Worm (Caenorhabditis elegans) whole organism, L1 larva: Measurements from ENCODE around the gene thn-1.

ENCODE experiments used
- aha-1 ChIP-seq: fragments of 150-350 bp; optimal IDR thresholded peaks from 2 replicates; lab custom pipeline; 2014; ENCODE audit warnings: missing biosample characterization, missing genetic modification characterization
- alr-1 ChIP-seq: fragments of 200-800 bp; sonication (Bioruptor generic); optimal IDR thresholded peaks from 2 replicates; lab custom pipeline; 2018; ENCODE audit warnings: borderline replicate concordance, mild to moderate bottlenecking, missing genetic modification characterization, missing compliant biosample characterization
- aly-2 ChIP-seq: fragments of 150-350 bp; optimal IDR thresholded peaks from 2 replicates; lab custom pipeline; 2014; ENCODE audit warnings: missing biosample characterization, missing genetic modification characterization
- ceh-63 ChIP-seq: fragments of 200-800 bp; sonication (Bioruptor generic); optimal IDR thresholded peaks from 2 replicates; lab custom pipeline; 2018; ENCODE audit warnings: mild to moderate bottlenecking, missing genetic modification characterization, missing compliant biosample characterization
- ceh-8 ChIP-seq: fragments of 200-800 bp; sonication (Bioruptor generic); optimal IDR thresholded peaks from 2 replicates; lab custom pipeline; 2018; ENCODE audit warnings: mild to moderate bottlenecking, missing genetic modification characterization, moderate library complexity, missing compliant biosample characterization
- ceh-82 ChIP-seq, 3 experiments: fragments of 150-350 bp in 1 of 3; sonication (generic microtip) in 2 of 3; optimal IDR thresholded peaks; 2 replicates each; lab custom pipeline; 2014 to 2017; ENCODE audit warnings: missing biosample characterization in 3 of 3, missing genetic modification characterization in 3 of 3
- ceh-88 ChIP-seq: fragments of 200-800 bp; sonication (Bioruptor generic); IDR thresholded peaks from 2 replicates; pipeline ENCODE4 v1.3.6; 2022; ENCODE audit warnings: missing genetic modification characterization, missing compliant biosample characterization
- dpl-1 ChIP-seq, 3 experiments: fragments of 150-350 bp in 2 of 3; sonication (generic microtip) in 1 of 3; optimal IDR thresholded peaks; 2 replicates each; lab custom pipeline; 2014 to 2017; ENCODE audit warnings: missing biosample characterization in 3 of 3, missing genetic modification characterization in 3 of 3, missing genetic modification reagents in 3 of 3
- efl-1 ChIP-seq, 4 experiments: fragments of 150-350 bp; optimal IDR thresholded peaks in 3 of 4; peaks in 1 of 4; 1 replicate in 1 of 4; 2 replicates in 3 of 4; lab custom pipeline; 2014; ENCODE audit warnings: missing biosample characterization in 2 of 4, missing genetic modification characterization in 2 of 4, missing genetic modification reagents in 2 of 4
- efl-3 ChIP-seq: fragments of 200-800 bp; sonication (Bioruptor generic); optimal IDR thresholded peaks from 2 replicates; lab custom pipeline; 2018; ENCODE audit warnings: mild to moderate bottlenecking, missing genetic modification characterization, missing compliant biosample characterization
- egl-27 ChIP-seq, 2 experiments: fragments of 150-350 bp in 1 of 2; sonication (generic microtip); optimal IDR thresholded peaks; 3 replicates each; lab custom pipeline; 2017 to 2018; ENCODE audit warnings: missing biosample characterization in 2 of 2, missing genetic modification characterization in 2 of 2, missing genetic modification reagents in 2 of 2
- elt-2 ChIP-seq: sonication (generic microtip); optimal IDR thresholded peaks from 2 replicates; lab custom pipeline; 2016; ENCODE audit warnings: missing genetic modification characterization, mild to moderate bottlenecking, inconsistent platforms, missing compliant biosample characterization, missing genetic modification reagents
- elt-3 ChIP-seq, 6 experiments: fragments of 150-350 bp in 1 of 6; sonication (generic microtip); optimal IDR thresholded peaks; 2 replicates each; lab custom pipeline; 2017 to 2018; ENCODE audit warnings: missing biosample characterization in 6 of 6, missing genetic modification characterization in 6 of 6, inconsistent platforms in 1 of 6
- fkh-4 ChIP-seq: sonication (generic microtip); optimal IDR thresholded peaks from 2 replicates; lab custom pipeline; 2016; ENCODE audit warnings: missing compliant biosample characterization, missing genetic modification characterization, borderline replicate concordance
- fkh-8 ChIP-seq: sonication (generic microtip); optimal IDR thresholded peaks from 2 replicates; lab custom pipeline; 2016; ENCODE audit warnings: mild to moderate bottlenecking, missing genetic modification characterization, missing compliant biosample characterization
- irx-1 ChIP-seq: sonication (generic microtip); optimal IDR thresholded peaks from 2 replicates; lab custom pipeline; 2016; ENCODE audit warnings: missing genetic modification characterization, missing compliant biosample characterization
- isw-1 ChIP-seq: fragments of 200-800 bp; sonication (Bioruptor generic); IDR thresholded peaks from 2 replicates; pipeline ENCODE4 v1.3.6; 2022; ENCODE audit warnings: missing genetic modification characterization, missing compliant biosample characterization
- lin-14 ChIP-seq: fragments of 200-800 bp; sonication (Bioruptor generic); optimal IDR thresholded peaks from 2 replicates; lab custom pipeline; 2018; ENCODE audit warnings: mild to moderate bottlenecking, missing genetic modification characterization, moderate library complexity, missing compliant biosample characterization
- lin-15B ChIP-seq: fragments of 150-350 bp; sonication (generic microtip); optimal IDR thresholded peaks from 3 replicates; lab custom pipeline; 2014; ENCODE audit warnings: missing biosample characterization, missing genetic modification characterization
- lin-35 ChIP-seq, 2 experiments: fragments of 150-350 bp; optimal IDR thresholded peaks; 2 replicates each; lab custom pipeline; 2014; ENCODE audit warnings: missing biosample characterization in 2 of 2, missing genetic modification characterization in 2 of 2, missing genetic modification reagents in 2 of 2
- lir-3 ChIP-seq: sonication (generic microtip); optimal IDR thresholded peaks from 2 replicates; lab custom pipeline; 2016; ENCODE audit warnings: mild to moderate bottlenecking, missing genetic modification characterization, moderate library complexity, missing compliant biosample characterization; ENCODE audit not compliant: poor library complexity
- mef-2 ChIP-seq: fragments of 150-350 bp; optimal IDR thresholded peaks from 2 replicates; lab custom pipeline; 2014; ENCODE audit warnings: missing biosample characterization, missing genetic modification characterization
- mep-1 ChIP-seq: fragments of 150-350 bp; optimal IDR thresholded peaks from 2 replicates; lab custom pipeline; 2014; ENCODE audit warnings: missing biosample characterization, missing genetic modification characterization
- nhr-11 ChIP-seq: fragments of 150-350 bp; optimal IDR thresholded peaks from 2 replicates; lab custom pipeline; 2014; ENCODE audit warnings: missing biosample characterization, missing genetic modification characterization
- nhr-12 ChIP-seq: sonication (generic microtip); optimal IDR thresholded peaks from 2 replicates; lab custom pipeline; 2017; ENCODE audit warnings: missing biosample characterization, missing genetic modification characterization
- nhr-19 ChIP-seq: fragments of 200-800 bp; sonication (Bioruptor generic); conservative IDR thresholded peaks from 2 replicates; pipeline ENCODE4 v1.3.6; 2022; ENCODE audit warnings: missing genetic modification characterization, missing compliant biosample characterization
- nhr-28 ChIP-seq: fragments of 150-350 bp; optimal IDR thresholded peaks from 2 replicates; lab custom pipeline; 2014; ENCODE audit warnings: missing biosample characterization, missing genetic modification characterization
- nhr-47 ChIP-seq: sonication (generic microtip); optimal IDR thresholded peaks from 2 replicates; lab custom pipeline; 2016; ENCODE audit warnings: mild to moderate bottlenecking, missing genetic modification characterization, moderate library complexity, missing compliant biosample characterization
- nhr-71 ChIP-seq: sonication (generic microtip); optimal IDR thresholded peaks from 2 replicates; lab custom pipeline; 2016; ENCODE audit warnings: mild to moderate bottlenecking, missing genetic modification characterization, moderate library complexity, missing compliant biosample characterization
- nhr-76 ChIP-seq: sonication (generic microtip); optimal IDR thresholded peaks from 2 replicates; lab custom pipeline; 2017; ENCODE audit warnings: missing biosample characterization, missing genetic modification characterization
- nhr-77 ChIP-seq: fragments of 150-350 bp; optimal IDR thresholded peaks from 2 replicates; lab custom pipeline; 2014; ENCODE audit warnings: missing biosample characterization, missing genetic modification characterization
- nhr-85 ChIP-seq: sonication (generic microtip); peaks from one replicate; lab custom pipeline; 2016; ENCODE audit warnings: missing genetic modification characterization, inconsistent platforms, missing compliant biosample characterization
- nhr-90 ChIP-seq: sonication (generic microtip); optimal IDR thresholded peaks from 2 replicates; lab custom pipeline; 2016; ENCODE audit warnings: mild to moderate bottlenecking, missing genetic modification characterization, missing compliant biosample characterization; ENCODE audit not compliant: poor library complexity
- pag-3 ChIP-seq: sonication (generic microtip); optimal IDR thresholded peaks from 2 replicates; lab custom pipeline; 2017; ENCODE audit warnings: missing genetic modification characterization, mild to moderate bottlenecking, missing compliant biosample characterization, antibody characterized with exemption, borderline replicate concordance; ENCODE audit not compliant: insufficient read depth
- pax-3 ChIP-seq: fragments of 200-800 bp; sonication (Bioruptor generic); optimal IDR thresholded peaks from 2 replicates; lab custom pipeline; 2018; ENCODE audit warnings: mild to moderate bottlenecking, missing genetic modification characterization, moderate library complexity, missing compliant biosample characterization
- pqm-1 ChIP-seq: sonication (generic microtip); optimal IDR thresholded peaks from 3 replicates; lab custom pipeline; 2017; ENCODE audit warnings: missing biosample characterization, missing genetic modification characterization
- snpc-4 ChIP-seq: fragments of 150-350 bp; optimal IDR thresholded peaks from 2 replicates; lab custom pipeline; 2014; ENCODE audit warnings: missing biosample characterization, missing genetic modification characterization
- snu-23 ChIP-seq: sonication (generic microtip); optimal IDR thresholded peaks from 2 replicates; lab custom pipeline; 2016; ENCODE audit warnings: missing genetic modification characterization, missing compliant biosample characterization
- sox-4 ChIP-seq: sonication (generic microtip); optimal IDR thresholded peaks from 2 replicates; lab custom pipeline; 2016; ENCODE audit warnings: missing genetic modification characterization, missing compliant biosample characterization
- sptf-1 ChIP-seq: fragments of 150-350 bp; optimal IDR thresholded peaks from 2 replicates; lab custom pipeline; 2014; ENCODE audit warnings: missing biosample characterization, missing genetic modification characterization
- sup-37 ChIP-seq: fragments of 200-800 bp; sonication (Bioruptor generic); optimal IDR thresholded peaks from 2 replicates; lab custom pipeline; 2018; ENCODE audit warnings: mild to moderate bottlenecking, missing genetic modification characterization, missing compliant biosample characterization
- tbx-2 ChIP-seq: sonication (generic microtip); optimal IDR thresholded peaks from 2 replicates; lab custom pipeline; 2016; ENCODE audit warnings: missing genetic modification characterization, missing compliant biosample characterization
- unc-130 ChIP-seq: fragments of 150-350 bp; optimal IDR thresholded peaks from 2 replicates; lab custom pipeline; 2017; ENCODE audit warnings: missing biosample characterization, missing genetic modification characterization, inconsistent platforms
- unc-30 ChIP-seq: sonication (generic microtip); optimal IDR thresholded peaks from 2 replicates; lab custom pipeline; 2017; ENCODE audit warnings: missing biosample characterization, missing genetic modification characterization
- unc-62 ChIP-seq: fragments of 150-350 bp; optimal IDR thresholded peaks from 2 replicates; lab custom pipeline; 2014; ENCODE audit warnings: missing biosample characterization, missing genetic modification reagents, missing genetic modification characterization
- unc-86 ChIP-seq: sonication (generic microtip); optimal IDR thresholded peaks from 2 replicates; lab custom pipeline; 2016; ENCODE audit warnings: missing genetic modification characterization, missing compliant biosample characterization
- unc-98 ChIP-seq: fragments of 200-800 bp; sonication (Bioruptor generic); IDR thresholded peaks from 2 replicates; pipeline ENCODE4 v1.3.6; 2022; ENCODE audit warnings: missing genetic modification characterization, missing compliant biosample characterization
- vab-15 ChIP-seq: sonication (generic microtip); optimal IDR thresholded peaks from 2 replicates; lab custom pipeline; 2017; ENCODE audit warnings: missing genotype, mild to moderate bottlenecking, missing genetic modification characterization, missing compliant biosample characterization
- xbp-1 ChIP-seq: sonication (generic microtip); optimal IDR thresholded peaks from 2 replicates; lab custom pipeline; 2016; ENCODE audit warnings: missing genetic modification characterization, missing compliant biosample characterization
- zag-1 ChIP-seq: fragments of 150-350 bp; optimal IDR thresholded peaks from 2 replicates; lab custom pipeline; 2014; ENCODE audit warnings: missing biosample characterization, missing genetic modification characterization
- zip-4 ChIP-seq: fragments of 200-800 bp; sonication (Bioruptor generic); optimal IDR thresholded peaks from 2 replicates; lab custom pipeline; 2018; ENCODE audit warnings: mild to moderate bottlenecking, missing genetic modification characterization, moderate library complexity, missing compliant biosample characterization
- ztf-4 ChIP-seq: fragments of 150-350 bp; optimal IDR thresholded peaks from 2 replicates; lab custom pipeline; 2014; ENCODE audit warnings: missing biosample characterization, missing genetic modification characterization

Gene thn-1

DNA sequence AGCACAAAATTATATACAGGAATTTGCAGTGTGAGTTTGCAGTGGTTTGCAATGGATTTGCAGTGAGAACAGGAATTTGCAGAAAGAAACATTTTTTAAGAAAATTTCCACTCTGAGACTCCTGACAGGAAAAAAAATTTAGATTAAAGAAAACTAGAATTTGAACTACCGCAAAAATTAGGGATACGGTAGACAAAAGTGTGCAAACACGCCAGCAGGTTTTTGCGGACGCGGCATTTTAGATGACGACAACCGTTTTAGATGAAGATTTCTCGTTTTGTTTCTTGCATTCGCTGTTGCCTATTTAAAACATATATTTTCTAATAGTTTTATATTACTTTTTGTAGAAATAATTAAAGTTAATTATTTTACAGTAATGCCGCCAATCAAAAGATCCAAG is 8.0 kb upstream of the thn-1 start, which contains the start of gene wdr-46 (continued):
- TF ChIP-seq vab-15 = peak; percentile 15
- peak; percentile 65 for TF ChIP-seq ztf-4 (tag; lab: Kevin White, UChicago)
- peak; percentile 65 for TF ChIP-seq fkh-8 (tag; lab: Kevin White, UChicago)
- peak; percentile 84 to 89 (median 87) for TF ChIP-seq ceh-82 (tag; optimal IDR thresholded peaks at IDR 0.05; lab: Kevin White, UChicago)
- no peak for TF ChIP-seq pag-3 (tag; lab: Kevin White, UChicago)
- no peak for TF ChIP-seq sptf-1
- peak; percentile 91 for TF ChIP-seq snu-23 (GFP tag; lab: Kevin White, UChicago)
- no peak for TF ChIP-seq egl-27 (tag; optimal IDR thresholded peaks at IDR 0.05; lab: Kevin White, UChicago)
- no peak for TF ChIP-seq aha-1 (tag; lab: Kevin White, UChicago)
- peak; percentile 89 for TF ChIP-seq xbp-1 (tag; lab: Kevin White, UChicago)
- peak; percentile 91 for TF ChIP-seq nhr-71 (tag; lab: Kevin White, UChicago)
- TF ChIP-seq unc-98 = peak; percentile 11; the same call in 1 of the 2 replicates
- TF ChIP-seq efl-3 (GFP tag; lab: Kevin White, UChicago) = peak; percentile 18
- peak; percentile 88 for TF ChIP-seq isw-1 (GFP tag; lab: Robert Waterston, UW)
- peak; percentile 57 for TF ChIP-seq zip-4 (GFP tag; lab: Kevin White, UChicago)
- TF ChIP-seq nhr-85 (tag; lab: Kevin White, UChicago) = peak; percentile 92
- peak; percentile 54 for TF ChIP-seq lir-3
- TF ChIP-seq lin-35 (GFP tag; optimal IDR thresholded peaks at IDR 0.05; lab: Kevin White, UChicago) = peak; percentile 98 to 99
- TF ChIP-seq efl-1 (optimal IDR thresholded peaks at IDR 0.05; lab: Kevin White, UChicago) = peak; percentile 88 to 99
- TF ChIP-seq efl-1 (GFP tag; optimal IDR thresholded peaks at IDR 0.05 in 1 of 2; lab: Kevin White, UChicago) = peak; percentile 99 to 100
- peak; percentile 71 for TF ChIP-seq lin-15B (tag; lab: Kevin White, UChicago)
- TF ChIP-seq sox-4 (tag; lab: Kevin White, UChicago) = peak; percentile 45
- TF ChIP-seq unc-86 (tag; lab: Kevin White, UChicago) = peak; percentile 86
- peak; percentile 59 for TF ChIP-seq nhr-11 (tag; lab: Kevin White, UChicago)
- peak; percentile 82 for TF ChIP-seq lin-14 (GFP tag; lab: Kevin White, UChicago)
- TF ChIP-seq pqm-1 (tag; lab: Kevin White, UChicago) = no peak
- TF ChIP-seq ceh-63 (GFP tag; lab: Kevin White, UChicago) = no peak
- TF ChIP-seq unc-30 (tag; lab: Kevin White, UChicago) = no peak
- no peak for TF ChIP-seq nhr-76 (tag; lab: Kevin White, UChicago)
- TF ChIP-seq tbx-2 (tag; lab: Kevin White, UChicago) = peak; percentile 89
- peak; percentile 59 for TF ChIP-seq pax-3
- no peak for TF ChIP-seq unc-62 (GFP tag; lab: Kevin White, UChicago)
- no peak for TF ChIP-seq nhr-12 (tag; lab: Kevin White, UChicago)
- peak; percentile 98 to 99 (median 99) for TF ChIP-seq dpl-1 (GFP tag; optimal IDR thresholded peaks at IDR 0.05; lab: Kevin White, UChicago)
- TF ChIP-seq sup-37 (GFP tag; lab: Kevin White, UChicago) = peak; percentile 38
- TF ChIP-seq nhr-28 = no peak
- peak; percentile 42 for TF ChIP-seq fkh-4 (tag; lab: Kevin White, UChicago)
- TF ChIP-seq elt-3 (tag; optimal IDR thresholded peaks at IDR 0.05; lab: Kevin White, UChicago) = peak in 3 of 6 experiments; percentile 56 to 83 (median 66)
- peak; percentile 63 for TF ChIP-seq irx-1
- no peak for TF ChIP-seq elt-2 (tag; lab: Kevin White, UChicago)
- TF ChIP-seq nhr-47 (tag; lab: Kevin White, UChicago) = peak; percentile 92
- TF ChIP-seq nhr-77 (tag; lab: Kevin White, UChicago) = peak; percentile 60
- TF ChIP-seq unc-130 (tag; lab: Kevin White, UChicago) = peak; percentile 93
- peak; percentile 72 for TF ChIP-seq aly-2
- TF ChIP-seq nhr-90 (tag; lab: Kevin White, UChicago) = peak; percentile 88
- peak; percentile 63 for TF ChIP-seq ceh-88 (GFP tag; lab: Robert Waterston, UW)
- no peak for TF ChIP-seq alr-1
- peak; percentile 93 for TF ChIP-seq mep-1
- TF ChIP-seq nhr-19 (GFP tag; lab: Robert Waterston, UW) = peak; percentile 88
- TF ChIP-seq ceh-8 (GFP tag; lab: Kevin White, UChicago) = peak; percentile 76
- TF ChIP-seq mef-2 (tag; lab: Kevin White, UChicago) = no peak
- peak; percentile 70 for TF ChIP-seq snpc-4 (tag; lab: Kevin White, UChicago)
- peak; percentile 11 for TF ChIP-seq zag-1 (tag; lab: Kevin White, UChicago)
